Worm (Caenorhabditis elegans): Measurements from ENCODE around the gene C25E10.17.

C25E10.17 gene

ce11 chrV:9005243-9005642, 42.2 kb downstream of the C25E10.17 start, which contains the start of gene srx-3:
Gene srx-3, plus strand, starts transcription at chrV:9005543.
- TF ChIP-seq klf-2 (GFP tag; conservative IDR thresholded peaks at IDR 0.05), result no peak
- TF ChIP-seq T22C8.4 (GFP tag; IDR thresholded peaks at IDR 0.05), result no peak
- no peak for TF ChIP-seq med-1 (GFP tag; optimal IDR thresholded peaks at IDR 0.05; ENCODE audit: insufficient read depth)
- TF ChIP-seq ztf-29 (GFP tag; IDR thresholded peaks at IDR 0.05), result no peak
- no peak for TF ChIP-seq ref-1 (GFP tag; conservative IDR thresholded peaks at IDR 0.05)
- no peak for TF ChIP-seq flt-1 (GFP tag; IDR thresholded peaks at IDR 0.05)
- no peak for TF ChIP-seq cog-1 (tag; optimal IDR thresholded peaks at IDR 0.05)
- no peak for TF ChIP-seq tab-1 (GFP tag; IDR thresholded peaks at IDR 0.05)
- no peak for TF ChIP-seq ztf-23 (GFP tag; IDR thresholded peaks at IDR 0.05)

ce11 chrV:9003291-9003690, 44.1 kb downstream of the C25E10.17 start, which contains the start of gene srx-1:
Gene srx-1, plus strand, starts transcription at chrV:9003672.
- TF ChIP-seq T22C8.4 (GFP tag; IDR thresholded peaks at IDR 0.05), result no peak

ce11 chrV:9001175-9001574, 46.2 kb downstream of the C25E10.17 start, which contains the start of gene F59E11.2:
Gene F59E11.2, plus strand, starts transcription at chrV:9001475.
- TF ChIP-seq klf-2 (GFP tag; conservative IDR thresholded peaks at IDR 0.05), result no peak
- no peak for TF ChIP-seq ztf-23 (GFP tag; IDR thresholded peaks at IDR 0.05)
- no peak for TF ChIP-seq ref-1 (GFP tag; conservative IDR thresholded peaks at IDR 0.05)
- no peak for TF ChIP-seq flt-1 (GFP tag; IDR thresholded peaks at IDR 0.05)
- TF ChIP-seq cog-1 (tag; optimal IDR thresholded peaks at IDR 0.05), result no peak
- TF ChIP-seq ztf-29 (GFP tag; IDR thresholded peaks at IDR 0.05), result no peak
- TF ChIP-seq tab-1 (GFP tag; IDR thresholded peaks at IDR 0.05), result no peak
- no peak for TF ChIP-seq T22C8.4 (GFP tag; IDR thresholded peaks at IDR 0.05)
- TF ChIP-seq med-1 (GFP tag; optimal IDR thresholded peaks at IDR 0.05; ENCODE audit: insufficient read depth), result no peak

All from whole organism, midembryonic.